Fruit fly (Drosophila melanogaster): ENCODE results near the gene Sry-beta.

Gene Sry-beta

DNA sequence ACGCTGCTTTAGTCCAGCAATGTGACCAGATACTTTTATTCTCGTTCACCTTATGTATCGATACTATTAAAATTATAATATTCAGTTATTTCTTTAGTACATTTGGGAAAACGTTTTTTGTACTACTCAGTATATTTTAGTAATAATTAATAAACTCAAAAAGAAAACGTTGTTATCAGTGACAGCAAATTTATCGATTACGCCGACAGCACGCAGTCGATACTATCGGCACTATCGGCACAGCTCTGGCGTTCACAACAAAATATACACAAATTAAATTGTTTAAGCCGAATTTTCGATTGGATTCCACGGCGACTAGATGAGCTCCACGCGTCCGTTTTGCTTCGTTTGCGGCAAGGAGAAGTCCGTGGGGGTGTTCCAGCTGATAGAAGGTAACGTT is at the start of gene Sry-beta, which contains the start of the genes janA and Sry-alpha:
Gene Sry-beta (plus strand): TSS at position 226 of the 400 bp plus-strand sequence.
Gene janA (minus strand): TSS at position 40 of the 400 bp plus-strand sequence.
Gene Sry-alpha (plus strand): TSS at position 226 of the 400 bp plus-strand sequence.
- TF ChIP-seq CG1832 (GFP tag; optimal IDR thresholded peaks at IDR 0.05) (no peak), dimm (GFP tag; IDR thresholded peaks at IDR 0.05) (no peak), Jarid2 (GFP tag; optimal IDR thresholded peaks at IDR 0.05) (no peak), wdn (GFP tag; IDR thresholded peaks at IDR 0.05) (no peak), tna (GFP tag; IDR thresholded peaks at IDR 0.05; ENCODE audit: partially characterized antibody) (peak; percentile 98), CG14014 (GFP tag; IDR thresholded peaks at IDR 0.05) (no peak), cad (GFP tag; optimal IDR thresholded peaks at IDR 0.05) (no peak), NfI (GFP tag; optimal IDR thresholded peaks at IDR 0.05) (no peak), Oaz (GFP tag; IDR thresholded peaks at IDR 0.05) (no peak), CG13287 (GFP tag; IDR thresholded peaks at IDR 0.05; ENCODE audit: partially characterized antibody) (peak; percentile 100), jumu (GFP tag; optimal IDR thresholded peaks at IDR 0.05) (no peak), dan (GFP tag; IDR thresholded peaks at IDR 0.05) (no peak), phol (tag; optimal IDR thresholded peaks at IDR 0.05) (peak; percentile 49), CG34376 (GFP tag; optimal IDR thresholded peaks at IDR 0.05) (no peak), pzg (GFP tag; optimal IDR thresholded peaks at IDR 0.05) (peak; percentile 77), sqz (GFP tag; optimal IDR thresholded peaks at IDR 0.05) (no peak), CG6689 (GFP tag; IDR thresholded peaks at IDR 0.05) (no peak), Opbp (GFP tag; IDR thresholded peaks at IDR 0.05; ENCODE audit: partially characterized antibody) (peak; percentile 98), abd-A (tag; optimal IDR thresholded peaks at IDR 0.05) (no peak), lbe (GFP tag; optimal IDR thresholded peaks at IDR 0.05) (no peak), CG12659 (GFP tag; optimal IDR thresholded peaks at IDR 0.05) (peak; percentile 83), pho (GFP tag; optimal IDR thresholded peaks at IDR 0.05) (no peak), bowl (GFP tag; IDR thresholded peaks at IDR 0.05) (no peak), Meics (GFP tag; optimal IDR thresholded peaks at IDR 0.05) (no peak), HLH3B (GFP tag; IDR thresholded peaks at IDR 0.05) (no peak), CG3065 (GFP tag; optimal IDR thresholded peaks at IDR 0.05) (no peak), peb (GFP tag; IDR thresholded peaks at IDR 0.05) (no peak), Sin3A (optimal IDR thresholded peaks at IDR 0.05) (peak; percentile 73), sim (GFP tag; IDR thresholded peaks at IDR 0.05) (no peak), her (GFP tag; optimal IDR thresholded peaks at IDR 0.05) (no peak), CG30431 (GFP tag; optimal IDR thresholded peaks at IDR 0.05) (no peak), gsb-n (tag; optimal IDR thresholded peaks at IDR 0.05) (no peak), kni (GFP tag; optimal IDR thresholded peaks at IDR 0.05) (no peak), HmgZ (tag; optimal IDR thresholded peaks at IDR 0.05) (peak; percentile 55), Sry-β (GFP tag; optimal IDR thresholded peaks at IDR 0.05) (peak; percentile 54), prd (optimal IDR thresholded peaks at IDR 0.05) (no peak), prd (GFP tag; IDR thresholded peaks at IDR 0.05) (peak; percentile 10; the same call in 1 of the 3 replicates), amos (GFP tag; IDR thresholded peaks at IDR 0.05; ENCODE audit: partially characterized antibody) (peak; percentile 99), Rx (GFP tag; IDR thresholded peaks at IDR 0.05) (no peak), sob (GFP tag; IDR thresholded peaks at IDR 0.05) (peak; percentile 37; the same call in 1 of the 2 replicates), Tbp (GFP tag; optimal IDR thresholded peaks at IDR 0.05) (no peak), B-H2 (GFP tag; optimal IDR thresholded peaks at IDR 0.05) (no peak), Max (GFP tag; optimal IDR thresholded peaks at IDR 0.05) (no peak), zen (tag; optimal IDR thresholded peaks at IDR 0.05) (peak; percentile 35), Dbx (GFP tag; IDR thresholded peaks at IDR 0.05) (peak; percentile 49; the same call in 1 of the 3 replicates), grn (GFP tag; optimal IDR thresholded peaks at IDR 0.05) (no peak), jigr1 (GFP tag; IDR thresholded peaks at IDR 0.05) (no peak), CG18476 (GFP tag; optimal IDR thresholded peaks at IDR 0.05) (no peak), ara (GFP tag; IDR thresholded peaks at IDR 0.05) (no peak), Drgx (GFP tag; IDR thresholded peaks at IDR 0.05) (no peak), CG2129 (GFP tag; IDR thresholded peaks at IDR 0.05; ENCODE audit: partially characterized antibody) (peak; percentile 100), B-H1 (GFP tag; IDR thresholded peaks at IDR 0.05) (no peak), klu (GFP tag; IDR thresholded peaks at IDR 0.05) (no peak)

Data from whole organism, embryonic.